Fruit fly (Drosophila melanogaster) whole organism, embryonic: ENCODE results near the gene Uggt.

ENCODE experiments used
- ATbp ChIP-seq: fragments of 200-800 bp; sonication (Bioruptor generic); optimal IDR thresholded peaks from 2 replicates; lab custom pipeline; 2017; ENCODE audit warnings: missing biosample characterization, mild to moderate bottlenecking, missing genetic modification characterization, missing genetic modification reagents
- Adf1 ChIP-seq: fragments of 200-800 bp; sonication (Bioruptor generic); IDR thresholded peaks from 2 replicates; pipeline ENCODE4 v1.3.6; 2022; ENCODE audit warnings: missing biosample characterization, missing genetic modification characterization
- CG10267 ChIP-seq: fragments of 200-800 bp; sonication (Bioruptor generic); optimal IDR thresholded peaks from 2 replicates; lab custom pipeline; 2018; ENCODE audit warnings: missing biosample characterization, mild to moderate bottlenecking, missing genetic modification characterization, moderate library complexity
- CG10274 ChIP-seq: fragments of 200-800 bp; sonication (Bioruptor generic); optimal IDR thresholded peaks from 3 replicates; lab custom pipeline; 2017; ENCODE audit warnings: missing biosample characterization, mild to moderate bottlenecking, missing genetic modification characterization
- CG10654 ChIP-seq: fragments of 200-800 bp; sonication (Bioruptor generic); optimal IDR thresholded peaks from 2 replicates; lab custom pipeline; 2016; ENCODE audit warnings: missing biosample characterization, missing genetic modification characterization
- CG11695 ChIP-seq: fragments of 200-800 bp; sonication (Bioruptor generic); IDR thresholded peaks from 3 replicates; pipeline ENCODE4 v1.3.6; 2022; ENCODE audit warnings: missing biosample characterization, missing genetic modification characterization
- CG12659 ChIP-seq: fragments of 200-800 bp; sonication (Bioruptor generic); optimal IDR thresholded peaks from 3 replicates; lab custom pipeline; 2017; ENCODE audit warnings: mild to moderate bottlenecking, missing biosample characterization, missing genetic modification reagents, missing genetic modification characterization
- CG12942 ChIP-seq: fragments of 200-800 bp; sonication (Bioruptor generic); optimal IDR thresholded peaks from 3 replicates; lab custom pipeline; 2016; ENCODE audit warnings: missing biosample characterization, missing genetic modification characterization
- CG13424 ChIP-seq: fragments of 200-800 bp; sonication (Bioruptor generic); optimal IDR thresholded peaks from 2 replicates; lab custom pipeline; 2019; ENCODE audit warnings: missing biosample characterization, mild to moderate bottlenecking, missing genetic modification characterization, moderate library complexity
- CG13775 ChIP-seq: fragments of 200-800 bp; sonication (Bioruptor generic); optimal IDR thresholded peaks from 3 replicates; lab custom pipeline; 2017; ENCODE audit warnings: missing biosample characterization, mild to moderate bottlenecking, missing genetic modification characterization
- CG14710 ChIP-seq: fragments of 200-800 bp; sonication (Bioruptor generic); optimal IDR thresholded peaks from 3 replicates; lab custom pipeline; 2019; ENCODE audit warnings: missing biosample characterization, mild to moderate bottlenecking, missing genetic modification characterization, moderate library complexity
- CG15514 ChIP-seq: fragments of 200-800 bp; sonication (Bioruptor generic); optimal IDR thresholded peaks from 3 replicates; lab custom pipeline; 2017; ENCODE audit warnings: missing biosample characterization, missing genetic modification characterization, mild to moderate bottlenecking, moderate library complexity, missing genetic modification reagents
- CG17359 ChIP-seq: fragments of 200-800 bp; sonication (Bioruptor generic); optimal IDR thresholded peaks from 3 replicates; lab custom pipeline; 2018; ENCODE audit warnings: missing biosample characterization, mild to moderate bottlenecking, missing genetic modification characterization, moderate library complexity
- CG17829 ChIP-seq: fragments of 200-800 bp; optimal IDR thresholded peaks from 2 replicates; lab custom pipeline; 2019; ENCODE audit warnings: missing biosample characterization, mild to moderate bottlenecking, missing genetic modification characterization, moderate library complexity
- CG2116 ChIP-seq: fragments of 200-800 bp; sonication (Bioruptor generic); optimal IDR thresholded peaks from 3 replicates; lab custom pipeline; 2018; ENCODE audit warnings: missing biosample characterization, mild to moderate bottlenecking, missing genetic modification characterization
- CG2712 ChIP-seq: fragments of 200-800 bp; optimal IDR thresholded peaks from 3 replicates; lab custom pipeline; 2019; ENCODE audit warnings: missing biosample characterization, mild to moderate bottlenecking, missing genetic modification characterization, moderate library complexity
- CG34224 ChIP-seq: fragments of 200-800 bp; sonication (Bioruptor generic); IDR thresholded peaks from 3 replicates; pipeline ENCODE4 v1.3.6; 2022; ENCODE audit warnings: missing biosample characterization, missing genetic modification characterization; ENCODE audit not compliant: partially characterized antibody
- CG3847 ChIP-seq: fragments of 200-800 bp; sonication (Bioruptor generic); IDR thresholded peaks from 2 replicates; pipeline ENCODE4 v1.3.6; 2022; ENCODE audit warnings: missing biosample characterization, missing genetic modification characterization
- CG4424 ChIP-seq: fragments of 200-800 bp; sonication (Bioruptor generic); optimal IDR thresholded peaks from 3 replicates; lab custom pipeline; 2016; ENCODE audit warnings: missing biosample characterization, missing genetic modification characterization
- CG4617 ChIP-seq: fragments of 200-800 bp; sonication (Bioruptor generic); optimal IDR thresholded peaks from 3 replicates; lab custom pipeline; 2016; ENCODE audit warnings: missing biosample characterization, missing genetic modification characterization, borderline replicate concordance
- CG4820 ChIP-seq: fragments of 200-800 bp; sonication (Bioruptor generic); optimal IDR thresholded peaks from 3 replicates; lab custom pipeline; 2016; ENCODE audit warnings: missing biosample characterization, missing genetic modification characterization
- CG9727 ChIP-seq: fragments of 200-800 bp; sonication (Bioruptor generic); optimal IDR thresholded peaks from 3 replicates; lab custom pipeline; 2017; ENCODE audit warnings: missing biosample characterization, mild to moderate bottlenecking, missing genetic modification characterization
- CG9797 ChIP-seq: fragments of 200-800 bp; sonication (Bioruptor generic); optimal IDR thresholded peaks from 3 replicates; lab custom pipeline; 2018; ENCODE audit warnings: missing biosample characterization, mild to moderate bottlenecking, missing genetic modification characterization
- CrebB ChIP-seq: fragments of 200-800 bp; sonication (Bioruptor generic); optimal IDR thresholded peaks from 3 replicates; lab custom pipeline; 2018; ENCODE audit warnings: missing biosample characterization, mild to moderate bottlenecking, missing genetic modification characterization
- D19A ChIP-seq: fragments of 200-800 bp; optimal IDR thresholded peaks from 3 replicates; lab custom pipeline; 2019; ENCODE audit warnings: missing biosample characterization, mild to moderate bottlenecking, missing genetic modification characterization, moderate library complexity
- Dll ChIP-seq: fragments of 200-800 bp; sonication (Bioruptor generic); IDR thresholded peaks from 4 replicates; pipeline ENCODE4 v1.3.6; 2022; ENCODE audit warnings: missing biosample characterization, missing genetic modification characterization; ENCODE audit not compliant: partially characterized antibody
- Doc3 ChIP-seq: fragments of 200-800 bp; sonication (Bioruptor generic); IDR thresholded peaks from 3 replicates; pipeline ENCODE4 v1.3.6; 2022; ENCODE audit warnings: missing biosample characterization, missing genetic modification characterization; ENCODE audit not compliant: partially characterized antibody
- Dp ChIP-seq: fragments of 200-800 bp; sonication (Bioruptor generic); optimal IDR thresholded peaks from 2 replicates; lab custom pipeline; 2018; ENCODE audit warnings: missing biosample characterization, mild to moderate bottlenecking, missing genetic modification characterization, moderate library complexity
- Eip74EF ChIP-seq, 2 experiments: fragments of 200-800 bp in 1 of 2; fragments of >200 bp in 1 of 2; sonication (Bioruptor generic) in 1 of 2; optimal IDR thresholded peaks; 2 replicates each; lab custom pipeline; 2017 to 2019; ENCODE audit warnings: missing biosample characterization in 2 of 2, missing genetic modification characterization in 2 of 2, mild to moderate bottlenecking in 1 of 2, moderate library complexity in 1 of 2
- HmgZ ChIP-seq: fragments of 200-800 bp; sonication (Bioruptor generic); optimal IDR thresholded peaks from 2 replicates; lab custom pipeline; 2018; ENCODE audit warnings: missing biosample characterization, mild to moderate bottlenecking, missing genetic modification characterization
- Hmx ChIP-seq: fragments of 200-800 bp; sonication (Bioruptor generic); optimal IDR thresholded peaks from 2 replicates; lab custom pipeline; 2016; ENCODE audit warnings: missing biosample characterization, missing genetic modification characterization
- Hr3 ChIP-seq: fragments of 200-800 bp; sonication (Bioruptor generic); optimal IDR thresholded peaks from 3 replicates; lab custom pipeline; 2016; ENCODE audit warnings: missing biosample characterization, missing genetic modification characterization
- MESR4 ChIP-seq: fragments of 200-800 bp; sonication (Bioruptor generic); optimal IDR thresholded peaks from 2 replicates; lab custom pipeline; 2018; ENCODE audit warnings: missing biosample characterization, mild to moderate bottlenecking, missing genetic modification characterization, moderate library complexity
- NK7.1 ChIP-seq: fragments of 200-800 bp; sonication (Bioruptor generic); optimal IDR thresholded peaks from 3 replicates; lab custom pipeline; 2016; ENCODE audit warnings: missing biosample characterization, missing genetic modification characterization
- Rfx ChIP-seq: fragments of 200-800 bp; sonication (Bioruptor generic); IDR thresholded peaks from 2 replicates; pipeline ENCODE4 v1.3.6; 2022; ENCODE audit warnings: missing biosample characterization, missing genetic modification characterization
- Scr ChIP-seq: fragments of 200-800 bp; sonication (Bioruptor generic); IDR thresholded peaks from 2 replicates; pipeline ENCODE4 v1.3.6; 2022; ENCODE audit warnings: missing biosample characterization, missing genetic modification characterization; ENCODE audit not compliant: partially characterized antibody
- Six4 ChIP-seq: fragments of 200-800 bp; sonication (Bioruptor generic); optimal IDR thresholded peaks from 2 replicates; lab custom pipeline; 2016; ENCODE audit warnings: missing biosample characterization, missing genetic modification characterization
- Xbp1 ChIP-seq: fragments of 200-800 bp; sonication (Bioruptor generic); optimal IDR thresholded peaks from 3 replicates; lab custom pipeline; 2016; ENCODE audit warnings: missing biosample characterization, mild to moderate bottlenecking, missing genetic modification characterization
- az2 ChIP-seq: fragments of 200-800 bp; sonication (Bioruptor generic); optimal IDR thresholded peaks from 3 replicates; lab custom pipeline; 2016; ENCODE audit warnings: missing biosample characterization, missing genetic modification characterization
- bbx ChIP-seq: fragments of 200-800 bp; sonication (Bioruptor generic); IDR thresholded peaks from 2 replicates; pipeline ENCODE4 v1.3.6; 2022; ENCODE audit warnings: missing biosample characterization, missing genetic modification characterization; ENCODE audit not compliant: partially characterized antibody
- dmrt11E ChIP-seq: fragments of 200-800 bp; sonication (Bioruptor generic); optimal IDR thresholded peaks from 3 replicates; lab custom pipeline; 2018; ENCODE audit warnings: missing biosample characterization, mild to moderate bottlenecking, missing genetic modification characterization, moderate library complexity
- lmd ChIP-seq: fragments of 200-800 bp; sonication (Bioruptor generic); IDR thresholded peaks from 2 replicates; pipeline ENCODE4 v1.3.6; 2022; ENCODE audit warnings: missing biosample characterization, missing genetic modification characterization
- nerfin-1 ChIP-seq: fragments of 200-800 bp; sonication (Bioruptor generic); optimal IDR thresholded peaks from 3 replicates; lab custom pipeline; 2019; ENCODE audit warnings: missing biosample characterization, mild to moderate bottlenecking, missing genetic modification characterization, moderate library complexity
- nom ChIP-seq: fragments of 200-800 bp; sonication (Bioruptor generic); optimal IDR thresholded peaks from 2 replicates; lab custom pipeline; 2017; ENCODE audit warnings: missing biosample characterization, missing genetic modification characterization, mild to moderate bottlenecking, moderate library complexity, missing genetic modification reagents
- phol ChIP-seq: fragments of 200-800 bp; sonication (Bioruptor generic); optimal IDR thresholded peaks from 3 replicates; lab custom pipeline; 2018; ENCODE audit warnings: missing biosample characterization, mild to moderate bottlenecking, missing genetic modification characterization, moderate library complexity
- pzg ChIP-seq: fragments of 200-800 bp; sonication (Bioruptor generic); optimal IDR thresholded peaks from 3 replicates; lab custom pipeline; 2018; ENCODE audit warnings: missing biosample characterization, mild to moderate bottlenecking, missing genetic modification characterization, moderate library complexity
- row ChIP-seq: fragments of 200-800 bp; sonication (Bioruptor generic); IDR thresholded peaks from 3 replicates; pipeline ENCODE4 v1.3.6; 2022; ENCODE audit warnings: missing biosample characterization, missing genetic modification characterization
- seq ChIP-seq: fragments of 200-800 bp; sonication (Bioruptor generic); IDR thresholded peaks from 2 replicates; pipeline ENCODE4 v1.3.6; 2022; ENCODE audit warnings: missing biosample characterization, missing genetic modification characterization
- trem ChIP-seq: fragments of 200-800 bp; optimal IDR thresholded peaks from 3 replicates; lab custom pipeline; 2019; ENCODE audit warnings: missing biosample characterization, mild to moderate bottlenecking, missing genetic modification characterization, moderate library complexity

Gene Uggt

DNA sequence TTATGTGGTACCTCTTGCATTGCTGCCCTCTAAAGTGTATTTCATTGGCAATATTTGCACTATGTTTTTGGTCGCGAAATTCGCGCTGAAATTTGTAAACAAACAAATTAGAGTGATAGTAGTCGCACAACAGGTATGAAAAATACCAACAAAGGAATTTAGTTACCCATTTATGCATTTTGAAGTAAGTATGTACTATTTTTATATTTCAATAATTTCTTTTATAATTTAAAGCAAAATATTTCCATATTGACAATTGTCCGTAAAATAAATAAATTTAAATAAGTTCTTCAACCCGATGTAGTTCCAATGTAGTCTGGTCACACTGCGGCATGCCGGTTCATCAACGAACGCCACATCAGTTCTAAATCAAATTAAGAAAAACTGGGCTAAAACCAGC lies at the start of gene Uggt, which contains the start of gene Rad9:
Gene Uggt, plus strand, starts transcription at position 308 of the 400 bp plus-strand sequence.
Gene Rad9, minus strand, starts transcription at position 114 of the 400 bp plus-strand sequence.
- peak; percentile 26 for TF ChIP-seq CG10654 (GFP tag; lab: Kevin White, UChicago)
- no peak for TF ChIP-seq Adf1 (GFP tag; lab: Robert Waterston, UW)
- no peak for TF ChIP-seq CG4820 (GFP tag; lab: Kevin White, UChicago)
- 0 out of 2 replicates have a peak, but pooled peaks have one; percentile 43 for TF ChIP-seq Scr (GFP tag; lab: Robert Waterston, UW)
- TF ChIP-seq Rfx = 0 out of 2 replicates have a peak, but pooled peaks have one; percentile 16
- peak; percentile 48 for TF ChIP-seq HmgZ (tag; lab: Kevin White, UChicago)
- no peak for TF ChIP-seq CG10267 (tag; lab: Kevin White, UChicago)
- TF ChIP-seq CG10274 = no peak
- TF ChIP-seq phol (tag; lab: Kevin White, UChicago) = peak; percentile 54
- peak; percentile 69 for TF ChIP-seq trem (tag; lab: Kevin White, UChicago)
- peak; percentile 18 for TF ChIP-seq dmrt11E (tag; lab: Kevin White, UChicago)
- TF ChIP-seq CG11695 (GFP tag; lab: Robert Waterston, UW) = 0 out of 3 replicates have a peak, but pooled peaks have one; percentile 7
- TF ChIP-seq CG9797 (GFP tag; lab: Kevin White, UChicago) = peak; percentile 82
- no peak for TF ChIP-seq Hmx
- TF ChIP-seq NK7.1 (GFP tag; lab: Kevin White, UChicago) = no peak
- TF ChIP-seq az2 (GFP tag; lab: Kevin White, UChicago) = peak; percentile 20
- peak; percentile 7 for TF ChIP-seq Hr3 (GFP tag; lab: Kevin White, UChicago)
- peak; percentile 75 for TF ChIP-seq CG2116 (GFP tag; lab: Kevin White, UChicago)
- peak; percentile 56 for TF ChIP-seq CG2712 (tag; lab: Kevin White, UChicago)
- peak; percentile 32 for TF ChIP-seq Six4 (GFP tag; lab: Kevin White, UChicago)
- TF ChIP-seq Dll (GFP tag; lab: Robert Waterston, UW) = peak; percentile 59; the same call in 3 of the 4 replicates
- TF ChIP-seq D19A = peak; percentile 9
- TF ChIP-seq lmd (GFP tag; lab: Robert Waterston, UW) = no peak
- 0 out of 2 replicates have a peak, but pooled peaks have one; percentile 13 for TF ChIP-seq seq
- peak; percentile 12 for TF ChIP-seq CG12942
- peak; percentile 73 for TF ChIP-seq CG14710 (tag; lab: Kevin White, UChicago)
- no peak for TF ChIP-seq Eip74EF (GFP tag; optimal IDR thresholded peaks at IDR 0.05; lab: Kevin White, UChicago)
- TF ChIP-seq Dp (GFP tag; lab: Kevin White, UChicago) = peak; percentile 58
- TF ChIP-seq CG34224 (GFP tag; lab: Robert Waterston, UW) = peak; percentile 61
- TF ChIP-seq CG15514 = peak; percentile 92
- TF ChIP-seq CG4617 (GFP tag; lab: Kevin White, UChicago) = peak; percentile 59
- TF ChIP-seq row = peak; percentile 57
- no peak for TF ChIP-seq ATbp (GFP tag; lab: Kevin White, UChicago)
- TF ChIP-seq pzg (GFP tag; lab: Kevin White, UChicago) = peak; percentile 33
- peak; percentile 58 for TF ChIP-seq Xbp1 (GFP tag; lab: Kevin White, UChicago)
- TF ChIP-seq CrebB (tag; lab: Kevin White, UChicago) = no peak
- TF ChIP-seq CG3847 (GFP tag; lab: Robert Waterston, UW) = peak; percentile 45
- TF ChIP-seq CG17829 (tag; lab: Kevin White, UChicago) = peak; percentile 53
- 0 out of 3 replicates have a peak, but pooled peaks have one; percentile 45 for TF ChIP-seq Doc3 (GFP tag; lab: Robert Waterston, UW)
- TF ChIP-seq CG13424 (tag; lab: Kevin White, UChicago) = peak; percentile 29
- peak; percentile 0 for TF ChIP-seq CG4424 (GFP tag; lab: Kevin White, UChicago)
- TF ChIP-seq nerfin-1 = peak; percentile 27
- peak; percentile 23 for TF ChIP-seq CG13775 (GFP tag; lab: Kevin White, UChicago)
- TF ChIP-seq nom (GFP tag; lab: Kevin White, UChicago) = no peak
- no peak for TF ChIP-seq bbx (GFP tag; lab: Robert Waterston, UW)
- TF ChIP-seq CG9727 = peak; percentile 30
- peak; percentile 53 for TF ChIP-seq CG12659 (GFP tag; lab: Kevin White, UChicago)
- TF ChIP-seq MESR4 (GFP tag; lab: Kevin White, UChicago) = peak; percentile 28
- TF ChIP-seq CG17359 = peak; percentile 6
